Worm (Caenorhabditis elegans): Measurements from ENCODE around the gene gtr-1.

DNA sequence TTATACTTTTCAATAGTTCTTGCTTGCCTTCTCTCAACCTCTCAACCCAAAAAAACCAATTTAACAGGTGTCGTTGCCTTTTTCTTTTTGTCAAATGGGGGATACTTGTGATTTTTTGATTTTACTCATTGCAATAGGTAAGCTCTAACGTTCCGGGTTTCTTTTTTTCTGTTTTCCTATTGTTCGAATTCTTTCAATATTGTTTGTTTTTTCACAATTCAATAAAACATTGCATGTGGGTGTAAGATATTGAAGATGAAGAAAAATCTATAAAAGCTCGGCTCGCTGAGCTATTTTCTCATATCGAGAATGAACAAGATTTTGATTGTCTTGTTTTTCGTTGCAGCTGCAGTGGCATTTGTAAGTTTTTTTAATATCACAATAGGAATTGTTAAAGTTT is 32.0 kb upstream of the gtr-1 start, which contains the start of gene T04G9.7:
- no peak for TF ChIP-seq T22C8.4 (GFP tag; IDR thresholded peaks at IDR 0.05)
- TF ChIP-seq cog-1 (tag; optimal IDR thresholded peaks at IDR 0.05) = no peak
- TF ChIP-seq klf-2 (GFP tag; conservative IDR thresholded peaks at IDR 0.05) = no peak
- no peak for TF ChIP-seq flt-1 (GFP tag; IDR thresholded peaks at IDR 0.05)
